Fruit fly (Drosophila melanogaster) whole organism, embryonic: Measurements from ENCODE around the gene CG42685.

ENCODE experiments used
- ATbp ChIP-seq: fragments of 200-800 bp; sonication (Bioruptor generic); optimal IDR thresholded peaks from 2 replicates; lab custom pipeline; 2017; ENCODE audit warnings: missing biosample characterization, mild to moderate bottlenecking, missing genetic modification characterization, missing genetic modification reagents
- Aef1 ChIP-seq: fragments of 200-800 bp; sonication (Bioruptor generic); IDR thresholded peaks from 3 replicates; pipeline ENCODE4 v1.3.6; 2022; ENCODE audit warnings: missing biosample characterization, missing genetic modification characterization
- Blimp-1 ChIP-seq: fragments of 200-800 bp; sonication (Bioruptor generic); optimal IDR thresholded peaks from 3 replicates; lab custom pipeline; 2018; ENCODE audit warnings: missing biosample characterization, missing genetic modification characterization, mild to moderate bottlenecking, moderate library complexity, missing genetic modification reagents
- CG10267 ChIP-seq: fragments of 200-800 bp; sonication (Bioruptor generic); optimal IDR thresholded peaks from 2 replicates; lab custom pipeline; 2018; ENCODE audit warnings: missing biosample characterization, mild to moderate bottlenecking, missing genetic modification characterization, moderate library complexity
- CG11247 ChIP-seq: fragments of 200-800 bp; sonication (Bioruptor generic); IDR thresholded peaks from 2 replicates; pipeline ENCODE4 v1.3.6; 2022; ENCODE audit warnings: missing biosample characterization, missing genetic modification characterization
- CG11456 ChIP-seq: fragments of 200-800 bp; sonication (Bioruptor generic); IDR thresholded peaks from 3 replicates; pipeline ENCODE4 v1.3.6; 2022; ENCODE audit warnings: missing biosample characterization, missing genetic modification characterization
- CG11504 ChIP-seq: fragments of 200-800 bp; sonication (Bioruptor generic); optimal IDR thresholded peaks from 3 replicates; lab custom pipeline; 2019; ENCODE audit warnings: missing biosample characterization, mild to moderate bottlenecking, missing genetic modification characterization, moderate library complexity
- CG11560 ChIP-seq: fragments of 200-800 bp; sonication (Bioruptor generic); IDR thresholded peaks from 3 replicates; pipeline ENCODE4 v1.3.6; 2022; ENCODE audit warnings: missing biosample characterization, missing genetic modification characterization
- CG11723 ChIP-seq: fragments of 200-800 bp; sonication (Bioruptor generic); optimal IDR thresholded peaks from 2 replicates; lab custom pipeline; 2017; ENCODE audit warnings: missing biosample characterization, mild to moderate bottlenecking, missing genetic modification characterization
- CG12659 ChIP-seq: fragments of 200-800 bp; sonication (Bioruptor generic); optimal IDR thresholded peaks from 3 replicates; lab custom pipeline; 2017; ENCODE audit warnings: mild to moderate bottlenecking, missing biosample characterization, missing genetic modification reagents, missing genetic modification characterization
- CG12769 ChIP-seq: fragments of 200-800 bp; sonication (Bioruptor generic); optimal IDR thresholded peaks from 2 replicates; lab custom pipeline; 2019; ENCODE audit warnings: missing biosample characterization, mild to moderate bottlenecking, missing genetic modification characterization, moderate library complexity
- CG13624 ChIP-seq: fragments of 200-800 bp; sonication (Bioruptor generic); optimal IDR thresholded peaks from 2 replicates; lab custom pipeline; 2016; ENCODE audit warnings: missing biosample characterization, missing genetic modification characterization
- CG15514 ChIP-seq: fragments of 200-800 bp; sonication (Bioruptor generic); optimal IDR thresholded peaks from 3 replicates; lab custom pipeline; 2017; ENCODE audit warnings: missing biosample characterization, missing genetic modification characterization, mild to moderate bottlenecking, moderate library complexity, missing genetic modification reagents
- CG17385 ChIP-seq: fragments of 200-800 bp; sonication (Bioruptor generic); optimal IDR thresholded peaks from 3 replicates; lab custom pipeline; 2018; ENCODE audit warnings: missing biosample characterization, mild to moderate bottlenecking, missing genetic modification characterization
- CG18599 ChIP-seq: fragments of 200-800 bp; sonication (Bioruptor generic); optimal IDR thresholded peaks from 3 replicates; lab custom pipeline; 2017; ENCODE audit warnings: missing biosample characterization, missing genetic modification characterization, mild to moderate bottlenecking, moderate library complexity, missing genetic modification reagents
- CG2129 ChIP-seq: fragments of 200-800 bp; sonication (Bioruptor generic); IDR thresholded peaks from 2 replicates; pipeline ENCODE4 v1.3.6; 2022; ENCODE audit warnings: missing biosample characterization, missing genetic modification characterization; ENCODE audit not compliant: partially characterized antibody
- CG2199 ChIP-seq: fragments of 200-800 bp; sonication (Bioruptor generic); IDR thresholded peaks from 3 replicates; pipeline ENCODE4 v1.3.6; 2022; ENCODE audit warnings: missing biosample characterization, missing genetic modification characterization
- CG34224 ChIP-seq: fragments of 200-800 bp; sonication (Bioruptor generic); IDR thresholded peaks from 3 replicates; pipeline ENCODE4 v1.3.6; 2022; ENCODE audit warnings: missing biosample characterization, missing genetic modification characterization; ENCODE audit not compliant: partially characterized antibody
- CG34422 ChIP-seq: fragments of 200-800 bp; sonication (Bioruptor generic); IDR thresholded peaks from 3 replicates; pipeline ENCODE4 v1.3.6; 2022; ENCODE audit warnings: missing biosample characterization, missing genetic modification characterization
- CG3995 ChIP-seq: fragments of 200-800 bp; sonication (Bioruptor generic); optimal IDR thresholded peaks from 3 replicates; lab custom pipeline; 2016; ENCODE audit warnings: missing biosample characterization, missing genetic modification characterization
- CG4360 ChIP-seq: fragments of 200-800 bp; sonication (Bioruptor generic); IDR thresholded peaks from 2 replicates; pipeline ENCODE4 v1.3.6; 2022; ENCODE audit warnings: missing biosample characterization, missing genetic modification characterization
- CG7357 ChIP-seq: fragments of 200-800 bp; sonication (Bioruptor generic); IDR thresholded peaks from 3 replicates; pipeline ENCODE4 v1.3.6; 2022; ENCODE audit warnings: missing biosample characterization, missing genetic modification characterization
- CG7987 ChIP-seq: fragments of 200-800 bp; sonication (Bioruptor generic); optimal IDR thresholded peaks from 2 replicates; lab custom pipeline; 2018; ENCODE audit warnings: missing biosample characterization, mild to moderate bottlenecking, missing genetic modification characterization, moderate library complexity
- CG8281 ChIP-seq: fragments of 200-800 bp; sonication (Bioruptor generic); optimal IDR thresholded peaks from 2 replicates; lab custom pipeline; 2018; ENCODE audit warnings: missing biosample characterization, mild to moderate bottlenecking, missing genetic modification characterization, moderate library complexity
- CG8924 ChIP-seq: fragments of 200-800 bp; optimal IDR thresholded peaks from 3 replicates; lab custom pipeline; 2019; ENCODE audit warnings: missing biosample characterization, mild to moderate bottlenecking, missing genetic modification characterization, moderate library complexity
- Drgx ChIP-seq: fragments of 200-800 bp; sonication (Bioruptor generic); IDR thresholded peaks from 2 replicates; pipeline ENCODE4 v1.3.6; 2022; ENCODE audit warnings: missing biosample characterization, missing genetic modification characterization
- Ets65A ChIP-seq: fragments of 200-800 bp; sonication (Bioruptor generic); peaks from one replicate; lab custom pipeline; 2016; ENCODE audit warnings: missing biosample characterization, missing genetic modification characterization
- Hr78 ChIP-seq, 2 experiments: fragments of 200-800 bp in 1 of 2; fragments of >200 bp in 1 of 2; sonication (Bioruptor generic) in 1 of 2; optimal IDR thresholded peaks; 2 replicates each; lab custom pipeline; 2017 to 2019; ENCODE audit warnings: missing biosample characterization in 2 of 2, missing genetic modification characterization in 2 of 2, mild to moderate bottlenecking in 1 of 2, moderate library complexity in 1 of 2
- Mes4 ChIP-seq: fragments of 200-800 bp; sonication (Bioruptor generic); optimal IDR thresholded peaks from 2 replicates; lab custom pipeline; 2016; ENCODE audit warnings: missing biosample characterization, missing genetic modification characterization
- Nf-YB ChIP-seq: fragments of 200-800 bp; sonication (Bioruptor generic); optimal IDR thresholded peaks from 3 replicates; lab custom pipeline; 2019; ENCODE audit warnings: missing biosample characterization, mild to moderate bottlenecking, missing genetic modification characterization, moderate library complexity
- Nf-YC ChIP-seq: fragments of 200-800 bp; optimal IDR thresholded peaks from 3 replicates; lab custom pipeline; 2019; ENCODE audit warnings: missing biosample characterization, mild to moderate bottlenecking, missing genetic modification characterization, moderate library complexity
- Oaz ChIP-seq: fragments of 200-800 bp; sonication (Bioruptor generic); IDR thresholded peaks from 2 replicates; pipeline ENCODE4 v1.3.6; 2022; ENCODE audit warnings: missing biosample characterization, missing genetic modification characterization
- Opbp ChIP-seq: fragments of 200-800 bp; sonication (Bioruptor generic); IDR thresholded peaks from 3 replicates; pipeline ENCODE4 v1.3.6; 2022; ENCODE audit warnings: missing biosample characterization, missing genetic modification characterization; ENCODE audit not compliant: partially characterized antibody
- abd-A ChIP-seq: fragments of 200-800 bp; sonication (Bioruptor generic); optimal IDR thresholded peaks from 3 replicates; lab custom pipeline; 2019; ENCODE audit warnings: missing biosample characterization, mild to moderate bottlenecking, missing genetic modification characterization, moderate library complexity
- amos ChIP-seq: fragments of 200-800 bp; sonication (Bioruptor generic); IDR thresholded peaks from 2 replicates; pipeline ENCODE4 v1.3.6; 2022; ENCODE audit warnings: missing biosample characterization, missing genetic modification characterization; ENCODE audit not compliant: partially characterized antibody
- ci ChIP-seq: fragments of 200-800 bp; sonication (Bioruptor generic); IDR thresholded peaks from 3 replicates; pipeline ENCODE4 v1.3.6; 2022; ENCODE audit warnings: missing biosample characterization, missing genetic modification characterization
- crol ChIP-seq: fragments of 200-800 bp; sonication (Bioruptor generic); IDR thresholded peaks from 2 replicates; pipeline ENCODE4 v1.3.6; 2022; ENCODE audit warnings: missing biosample characterization, missing genetic modification characterization
- crp ChIP-seq, 2 experiments: fragments of 200-800 bp; sonication (Bioruptor generic); optimal IDR thresholded peaks; 2 replicates in 1 of 2; 3 replicates in 1 of 2; lab custom pipeline; 2017; ENCODE audit warnings: missing biosample characterization in 2 of 2, missing genetic modification characterization in 2 of 2, mild to moderate bottlenecking in 1 of 2, moderate library complexity in 1 of 2
- ind ChIP-seq: fragments of 200-800 bp; sonication (Bioruptor generic); optimal IDR thresholded peaks from 3 replicates; lab custom pipeline; 2016; ENCODE audit warnings: missing biosample characterization, missing genetic modification characterization
- klu ChIP-seq: fragments of 200-800 bp; sonication (Bioruptor generic); IDR thresholded peaks from 2 replicates; pipeline ENCODE4 v1.3.6; 2022; ENCODE audit warnings: missing biosample characterization, missing genetic modification characterization
- kni ChIP-seq: fragments of 200-800 bp; sonication (Bioruptor generic); optimal IDR thresholded peaks from 3 replicates; lab custom pipeline; 2017; ENCODE audit warnings: mild to moderate bottlenecking, missing biosample characterization, missing genetic modification reagents, missing genetic modification characterization
- lilli ChIP-seq: fragments of 200-800 bp; sonication (Bioruptor generic); optimal IDR thresholded peaks from 3 replicates; lab custom pipeline; 2016; ENCODE audit warnings: missing biosample characterization, missing genetic modification characterization
- nau ChIP-seq: fragments of 200-800 bp; sonication (Bioruptor generic); optimal IDR thresholded peaks from 3 replicates; lab custom pipeline; 2017; ENCODE audit warnings: missing biosample characterization, mild to moderate bottlenecking, missing genetic modification characterization, missing genetic modification reagents
- nmo ChIP-seq: fragments of 200-800 bp; sonication (Bioruptor generic); optimal IDR thresholded peaks from 2 replicates; lab custom pipeline; 2018; ENCODE audit warnings: missing biosample characterization, mild to moderate bottlenecking, missing genetic modification characterization, moderate library complexity
- salm ChIP-seq: fragments of 200-800 bp; sonication (Bioruptor generic); optimal IDR thresholded peaks from 2 replicates; lab custom pipeline; 2018; ENCODE audit warnings: missing biosample characterization, mild to moderate bottlenecking, missing genetic modification characterization
- sd ChIP-seq: fragments of 200-800 bp; sonication (Bioruptor generic); optimal IDR thresholded peaks from 3 replicates; lab custom pipeline; 2018; ENCODE audit warnings: missing biosample characterization, mild to moderate bottlenecking, missing genetic modification characterization, moderate library complexity
- tio ChIP-seq: fragments of 200-800 bp; sonication (Bioruptor generic); optimal IDR thresholded peaks from 2 replicates; lab custom pipeline; 2017; ENCODE audit warnings: missing biosample characterization, missing genetic modification characterization, inconsistent platforms
- usp ChIP-seq: fragments of >200 bp; optimal IDR thresholded peaks from 2 replicates; lab custom pipeline; 2017; ENCODE audit warnings: missing biosample characterization, missing genetic modification characterization

CG42685 gene

dm6 chr2L:14699501-14700077 is 30.4 kb downstream of the CG42685 start:
- 0 out of 3 replicates have a peak, but pooled peaks have one; percentile 6 for TF ChIP-seq Opbp (GFP tag; lab: Robert Waterston, UW)
- no peak for TF ChIP-seq CG34422
- no peak for TF ChIP-seq CG12659
- no peak for TF ChIP-seq Aef1
- TF ChIP-seq CG11723 (GFP tag; lab: Kevin White, UChicago), result no peak
- no peak for TF ChIP-seq ind (GFP tag; lab: Kevin White, UChicago)
- TF ChIP-seq ATbp (GFP tag; lab: Kevin White, UChicago), result no peak
- peak; percentile 63 for TF ChIP-seq sd (tag; lab: Kevin White, UChicago)
- TF ChIP-seq CG11504 (tag; lab: Kevin White, UChicago), result peak; percentile 24
- no peak for TF ChIP-seq CG7357 (GFP tag; lab: Robert Waterston, UW)
- TF ChIP-seq salm (tag; lab: Kevin White, UChicago), result peak; percentile 17
- TF ChIP-seq CG11560 (tag; lab: Robert Waterston, UW), result no peak
- TF ChIP-seq CG8924, result no peak
- peak; percentile 92 for TF ChIP-seq CG8281
- no peak for TF ChIP-seq klu
- TF ChIP-seq CG10267 (tag; lab: Kevin White, UChicago), result no peak
- no peak for TF ChIP-seq CG18599 (GFP tag; lab: Kevin White, UChicago)
- no peak for TF ChIP-seq CG11247 (GFP tag; lab: Robert Waterston, UW)
- TF ChIP-seq CG2129, result no peak
- no peak for TF ChIP-seq lilli (GFP tag; lab: Kevin White, UChicago)
- no peak for TF ChIP-seq Nf-YB (GFP tag; lab: Kevin White, UChicago)
- TF ChIP-seq amos (GFP tag; lab: Robert Waterston, UW), result no peak
- TF ChIP-seq Oaz, result no peak
- TF ChIP-seq Ets65A (GFP tag; lab: Kevin White, UChicago), result peak; percentile 16
- peak; percentile 36 for TF ChIP-seq CG12769 (tag; lab: Kevin White, UChicago)
- TF ChIP-seq CG13624 (GFP tag; lab: Kevin White, UChicago), result no peak
- TF ChIP-seq Hr78 (GFP tag; optimal IDR thresholded peaks at IDR 0.05; lab: Kevin White, UChicago), result peak in 1 of 2 experiments; percentile 10
- TF ChIP-seq CG11456 (GFP tag; lab: Robert Waterston, UW), result no peak
- TF ChIP-seq abd-A (tag; lab: Kevin White, UChicago), result peak; percentile 67
- peak; percentile 11 for TF ChIP-seq Blimp-1 (GFP tag; lab: Kevin White, UChicago)
- 0 out of 3 replicates have a peak, but pooled peaks have one; percentile 14 for TF ChIP-seq CG34224 (GFP tag; lab: Robert Waterston, UW)
- TF ChIP-seq crp (GFP tag; optimal IDR thresholded peaks at IDR 0.05; lab: Kevin White, UChicago), result no peak
- no peak for TF ChIP-seq CG7987 (GFP tag; lab: Kevin White, UChicago)
- TF ChIP-seq CG2199 (GFP tag; lab: Robert Waterston, UW), result peak; percentile 35; the same call in 1 of the 3 replicates
- TF ChIP-seq CG3995 (GFP tag; lab: Kevin White, UChicago), result no peak
- no peak for TF ChIP-seq tio (GFP tag; lab: Kevin White, UChicago)
- TF ChIP-seq CG17385 (GFP tag; lab: Kevin White, UChicago), result no peak
- no peak for TF ChIP-seq nmo (GFP tag; lab: Kevin White, UChicago)
- TF ChIP-seq crol (GFP tag; lab: Robert Waterston, UW), result peak; percentile 68
- TF ChIP-seq usp, result no peak
- TF ChIP-seq Nf-YC (tag; lab: Kevin White, UChicago), result no peak
- peak; percentile 93 for TF ChIP-seq kni (GFP tag; lab: Kevin White, UChicago)
- TF ChIP-seq Drgx (GFP tag; lab: Robert Waterston, UW), result no peak
- TF ChIP-seq ci (GFP tag; lab: Robert Waterston, UW), result 0 out of 3 replicates have a peak, but pooled peaks have one; percentile 17
- TF ChIP-seq Mes4 (GFP tag; lab: Kevin White, UChicago), result no peak
- TF ChIP-seq nau (GFP tag; lab: Kevin White, UChicago), result peak; percentile 30
- TF ChIP-seq CG15514 (GFP tag; lab: Kevin White, UChicago), result no peak
- TF ChIP-seq CG4360 (GFP tag; lab: Robert Waterston, UW), result no peak
